In genomic region chr3R:4910365-4910810, dm6 we compare ENCODE assay signal across 1 fruit fly cellular context.
A peak's percentile ranks its signal among the peaks of the same experiment; 100 is the strongest.
TF ChIP-seq lines count a peak whose summit lies in the region.

Gene Cdep, plus strand, starts transcription at chr3R:4910552.

TF ChIP-seq in whole organism, embryonic, 481 proteins besides CTCF, POLR2A, EP300 and RAD21 (continued from another document):
- no peak for TF ChIP-seq CHES-1-like (GFP tag; optimal IDR thresholded peaks at IDR 0.05; lab: Kevin White, UChicago)
- peak; percentile 24 for TF ChIP-seq CG10979 (tag; optimal IDR thresholded peaks at IDR 0.05; lab: Kevin White, UChicago)
- no peak for TF ChIP-seq twi (tag; optimal IDR thresholded peaks at IDR 0.05; lab: Kevin White, UChicago)
- TF ChIP-seq CG34376 (GFP tag; optimal IDR thresholded peaks at IDR 0.05; lab: Kevin White, UChicago), result peak; percentile 60
- TF ChIP-seq da (GFP tag; optimal IDR thresholded peaks at IDR 0.05; lab: Kevin White, UChicago), result no peak
- TF ChIP-seq unpg (GFP tag; optimal IDR thresholded peaks at IDR 0.05; lab: Kevin White, UChicago), result peak; percentile 45
- TF ChIP-seq Myb (GFP tag; optimal IDR thresholded peaks at IDR 0.05; lab: Kevin White, UChicago), result peak; percentile 56
- 0 out of 2 replicates have a peak, but pooled peaks have one; percentile 14 for TF ChIP-seq CG16779 (GFP tag; IDR thresholded peaks at IDR 0.05; lab: Robert Waterston, UW)
- no peak for TF ChIP-seq kay (GFP tag; optimal IDR thresholded peaks at IDR 0.05; lab: Kevin White, UChicago)
- peak; percentile 53 for TF ChIP-seq nmo (GFP tag; optimal IDR thresholded peaks at IDR 0.05; lab: Kevin White, UChicago)
- TF ChIP-seq CG11695 (GFP tag; IDR thresholded peaks at IDR 0.05; lab: Robert Waterston, UW), result no peak
- TF ChIP-seq CG7372 (GFP tag; IDR thresholded peaks at IDR 0.05; lab: Robert Waterston, UW), result 0 out of 2 replicates have a peak, but pooled peaks have one; percentile 6
- TF ChIP-seq Ada2b (GFP tag; IDR thresholded peaks at IDR 0.05; lab: Robert Waterston, UW), result 0 out of 2 replicates have a peak, but pooled peaks have one; percentile 28
- TF ChIP-seq sens-2 (GFP tag; IDR thresholded peaks at IDR 0.05; lab: Robert Waterston, UW), result no peak
- peak; percentile 8 for TF ChIP-seq bcd (GFP tag; optimal IDR thresholded peaks at IDR 0.05; lab: Kevin White, UChicago)
- no peak for TF ChIP-seq CG33213 (GFP tag; optimal IDR thresholded peaks at IDR 0.05; lab: Kevin White, UChicago)
- peak; percentile 20 for TF ChIP-seq sug (tag; optimal IDR thresholded peaks at IDR 0.05; lab: Kevin White, UChicago)
- TF ChIP-seq wek (GFP tag; optimal IDR thresholded peaks at IDR 0.05; lab: Kevin White, UChicago), result no peak
- peak; percentile 41 for TF ChIP-seq bigmax (GFP tag; optimal IDR thresholded peaks at IDR 0.05; lab: Kevin White, UChicago)
- peak; percentile 39 for TF ChIP-seq CG9727 (GFP tag; optimal IDR thresholded peaks at IDR 0.05; lab: Kevin White, UChicago)
- TF ChIP-seq Hmx (GFP tag; optimal IDR thresholded peaks at IDR 0.05; lab: Kevin White, UChicago), result no peak
- 0 out of 2 replicates have a peak, but pooled peaks have one; percentile 6 for TF ChIP-seq CG3847 (GFP tag; IDR thresholded peaks at IDR 0.05; lab: Robert Waterston, UW)
- peak; percentile 36; the same call in 1 of the 2 replicates for TF ChIP-seq slbo (GFP tag; IDR thresholded peaks at IDR 0.05; lab: Robert Waterston, UW)
- peak; percentile 67 for TF ChIP-seq CG12391 (tag; optimal IDR thresholded peaks at IDR 0.05; lab: Kevin White, UChicago)
- peak; percentile 19 for TF ChIP-seq CG18619 (GFP tag; optimal IDR thresholded peaks at IDR 0.05; lab: Kevin White, UChicago)
- peak; percentile 94 for TF ChIP-seq CG7928 (GFP tag; optimal IDR thresholded peaks at IDR 0.05; lab: Kevin White, UChicago)
- TF ChIP-seq E2f1 (GFP tag; IDR thresholded peaks at IDR 0.05; lab: Robert Waterston, UW), result peak; percentile 34; the same call in 1 of the 2 replicates
- TF ChIP-seq az2 (GFP tag; optimal IDR thresholded peaks at IDR 0.05; lab: Kevin White, UChicago), result peak; percentile 5
- no peak for TF ChIP-seq CG5245 (GFP tag; optimal IDR thresholded peaks at IDR 0.05; lab: Kevin White, UChicago)
- TF ChIP-seq Usf (GFP tag; optimal IDR thresholded peaks at IDR 0.05; lab: Kevin White, UChicago), result no peak
- no peak for TF ChIP-seq HLH3B (GFP tag; IDR thresholded peaks at IDR 0.05; lab: Robert Waterston, UW)
- TF ChIP-seq Sry-β (GFP tag; optimal IDR thresholded peaks at IDR 0.05; lab: Kevin White, UChicago), result peak; percentile 58
- TF ChIP-seq CG9215 (GFP tag; IDR thresholded peaks at IDR 0.05; lab: Robert Waterston, UW), result no peak
- TF ChIP-seq ac (GFP tag; optimal IDR thresholded peaks at IDR 0.05; lab: Kevin White, UChicago), result no peak
- peak; percentile 30 for TF ChIP-seq gsb-n (tag; optimal IDR thresholded peaks at IDR 0.05; lab: Kevin White, UChicago)
- TF ChIP-seq Lpt (GFP tag; optimal IDR thresholded peaks at IDR 0.05; lab: Kevin White, UChicago), result no peak
- TF ChIP-seq sim (GFP tag; IDR thresholded peaks at IDR 0.05; lab: Robert Waterston, UW), result no peak
- TF ChIP-seq CG2120 (GFP tag; optimal IDR thresholded peaks at IDR 0.05; lab: Kevin White, UChicago), result peak; percentile 31
- TF ChIP-seq B-H2 (GFP tag; optimal IDR thresholded peaks at IDR 0.05; lab: Kevin White, UChicago), result peak; percentile 80
- no peak for TF ChIP-seq CG11093 (GFP tag; IDR thresholded peaks at IDR 0.05; lab: Robert Waterston, UW)
- TF ChIP-seq CG7786 (GFP tag; optimal IDR thresholded peaks at IDR 0.05; lab: Kevin White, UChicago), result no peak
- TF ChIP-seq HHEX (GFP tag; optimal IDR thresholded peaks at IDR 0.05; lab: Kevin White, UChicago), result peak; percentile 42
- TF ChIP-seq pum (GFP tag; optimal IDR thresholded peaks at IDR 0.05; lab: Kevin White, UChicago), result no peak
- TF ChIP-seq chinmo (GFP tag; IDR thresholded peaks at IDR 0.05; lab: Robert Waterston, UW; ENCODE audit: partially characterized antibody), result peak; percentile 93
- no peak for TF ChIP-seq CG11456 (GFP tag; IDR thresholded peaks at IDR 0.05; lab: Robert Waterston, UW)
- peak; percentile 65 for TF ChIP-seq CG6254 (GFP tag; optimal IDR thresholded peaks at IDR 0.05; lab: Kevin White, UChicago)
- TF ChIP-seq Chrac-16 (GFP tag; optimal IDR thresholded peaks at IDR 0.05; lab: Kevin White, UChicago), result no peak
- TF ChIP-seq CG14014 (GFP tag; IDR thresholded peaks at IDR 0.05; lab: Robert Waterston, UW), result no peak; the same call in 1 of the 2 replicates
- peak; percentile 30 to 40 for TF ChIP-seq dpn (GFP tag; optimal IDR thresholded peaks at IDR 0.05; lab: Kevin White, UChicago)
- TF ChIP-seq CG15696 (tag; optimal IDR thresholded peaks at IDR 0.05; lab: Kevin White, UChicago), result no peak
- peak; percentile 93 for TF ChIP-seq tna (GFP tag; IDR thresholded peaks at IDR 0.05; lab: Robert Waterston, UW; ENCODE audit: partially characterized antibody)
- TF ChIP-seq CG9437 (GFP tag; optimal IDR thresholded peaks at IDR 0.05; lab: Kevin White, UChicago), result peak; percentile 51
- TF ChIP-seq ap (GFP tag; IDR thresholded peaks at IDR 0.05; lab: Robert Waterston, UW), result no peak
- no peak for TF ChIP-seq Tbp (GFP tag; optimal IDR thresholded peaks at IDR 0.05; lab: Kevin White, UChicago)
- TF ChIP-seq pnt (GFP tag; optimal IDR thresholded peaks at IDR 0.05; lab: Kevin White, UChicago), result no peak
- TF ChIP-seq sima (GFP tag; optimal IDR thresholded peaks at IDR 0.05; lab: Kevin White, UChicago), result no peak
- TF ChIP-seq CG14965 (GFP tag; optimal IDR thresholded peaks at IDR 0.05; lab: Kevin White, UChicago; ENCODE audit: borderline replicate concordance), result no peak
- peak; percentile 91 for TF ChIP-seq ato (GFP tag; IDR thresholded peaks at IDR 0.05; lab: Robert Waterston, UW; ENCODE audit: partially characterized antibody)
- no peak for TF ChIP-seq maf-S (GFP tag; optimal IDR thresholded peaks at IDR 0.05; lab: Kevin White, UChicago)
- peak; percentile 24 for TF ChIP-seq gfzf (GFP tag; optimal IDR thresholded peaks at IDR 0.05; lab: Kevin White, UChicago)
- peak; percentile 26 for TF ChIP-seq CG9817 (tag; optimal IDR thresholded peaks at IDR 0.05; lab: Kevin White, UChicago)
- TF ChIP-seq Taf1 (GFP tag; IDR thresholded peaks at IDR 0.05; lab: Robert Waterston, UW), result no peak
- peak; percentile 97 for TF ChIP-seq Dll (GFP tag; IDR thresholded peaks at IDR 0.05; lab: Robert Waterston, UW; ENCODE audit: partially characterized antibody)
- TF ChIP-seq CG7556 (GFP tag; optimal IDR thresholded peaks at IDR 0.05; lab: Kevin White, UChicago), result no peak
- no peak; the same call in 1 of the 2 replicates for TF ChIP-seq Rx (GFP tag; IDR thresholded peaks at IDR 0.05; lab: Robert Waterston, UW)
- TF ChIP-seq CG16863 (GFP tag; optimal IDR thresholded peaks at IDR 0.05; lab: Kevin White, UChicago), result no peak
- peak in 1 of 2 experiments; percentile 45 for TF ChIP-seq Hr51 (GFP tag; optimal IDR thresholded peaks at IDR 0.05; lab: Kevin White, UChicago)
- peak; percentile 55 for TF ChIP-seq CG17359 (tag; optimal IDR thresholded peaks at IDR 0.05; lab: Kevin White, UChicago)
- TF ChIP-seq lilli (GFP tag; optimal IDR thresholded peaks at IDR 0.05; lab: Kevin White, UChicago), result peak; percentile 20
- TF ChIP-seq CG8290 (GFP tag; optimal IDR thresholded peaks at IDR 0.05; lab: Kevin White, UChicago), result peak; percentile 27
- peak in 1 of 2 experiments; percentile 74 for TF ChIP-seq CG8290 (tag; optimal IDR thresholded peaks at IDR 0.05; lab: Kevin White, UChicago)
- TF ChIP-seq ems (GFP tag; optimal IDR thresholded peaks at IDR 0.05; lab: Kevin White, UChicago), result no peak
- peak; percentile 54 for TF ChIP-seq Ets97D (GFP tag; optimal IDR thresholded peaks at IDR 0.05; lab: Kevin White, UChicago)
- peak; percentile 36 for TF ChIP-seq PHDP (tag; optimal IDR thresholded peaks at IDR 0.05; lab: Kevin White, UChicago)
- peak; percentile 49 for TF ChIP-seq pb (GFP tag; optimal IDR thresholded peaks at IDR 0.05; lab: Kevin White, UChicago)
- TF ChIP-seq CG8089 (GFP tag; optimal IDR thresholded peaks at IDR 0.05; lab: Kevin White, UChicago), result no peak
- no peak for TF ChIP-seq Mrtf (GFP tag; IDR thresholded peaks at IDR 0.05; lab: Robert Waterston, UW)
- no peak for TF ChIP-seq Drgx (GFP tag; IDR thresholded peaks at IDR 0.05; lab: Robert Waterston, UW)
